Worm (Caenorhabditis elegans): ENCODE results near the gene Y54G2A.76.

DNA sequence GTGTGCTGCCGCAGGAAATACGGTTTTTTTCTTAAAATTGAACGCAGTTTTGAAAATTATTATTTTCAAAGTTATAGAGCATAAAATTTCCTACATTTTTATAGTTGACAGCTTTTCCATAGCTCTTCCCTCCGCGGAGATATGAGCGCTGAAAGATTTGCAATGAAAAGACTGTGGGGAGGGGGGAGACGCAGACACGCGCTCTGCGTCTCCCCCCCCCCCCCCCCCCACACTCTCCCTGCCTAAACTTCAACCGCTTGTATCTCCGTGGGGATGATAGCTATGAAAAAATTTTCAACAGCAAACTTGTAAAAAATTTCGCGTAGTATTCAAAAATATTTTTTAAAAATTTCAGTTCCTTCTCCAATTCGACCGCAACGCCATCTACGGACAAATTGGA is 47.7 kb upstream of the Y54G2A.76 start:
- TF ChIP-seq ceh-62 (tag; optimal IDR thresholded peaks at IDR 0.05) (no peak), vab-7 (GFP tag; IDR thresholded peaks at IDR 0.05) (no peak), ZK546.5 (tag; optimal IDR thresholded peaks at IDR 0.05) (no peak), skn-1 (tag; optimal IDR thresholded peaks at IDR 0.05) (no peak), nhr-10 (tag; optimal IDR thresholded peaks at IDR 0.05) (no peak), nhr-25 (tag; optimal IDR thresholded peaks at IDR 0.05; ENCODE audit: borderline replicate concordance, insufficient read depth) (no peak), snpc-4 (tag; optimal IDR thresholded peaks at IDR 0.05) (no peak), nhr-11 (tag; optimal IDR thresholded peaks at IDR 0.05) (no peak), F26F4.8 (GFP tag; conservative IDR thresholded peaks at IDR 0.05) (no peak), daf-12 (tag; optimal IDR thresholded peaks at IDR 0.05) (no peak)

Data from whole organism, L4 larva.